Fruit fly (Drosophila melanogaster) ovary, adult (tissue): ENCODE results near the gene hoip.
A peak's percentile ranks its signal among the peaks of the same experiment; 100 is the strongest.

Experiments
- CG17801 ChIP-seq: fragments of 200-800 bp; optimal IDR thresholded peaks from 2 replicates; lab custom pipeline; 2019; ENCODE audit warnings: missing biosample characterization, mild to moderate bottlenecking, missing genetic modification characterization, moderate library complexity; ENCODE audit not compliant: partially characterized antibody

hoip gene

dm6 chr2L:9699615-9700014 is at the start of gene hoip:
Gene hoip, plus strand, starts transcription at chr2L:9699791.
- TF ChIP-seq CG17801 (GFP tag; lab: Kevin White, UChicago): no peak

- TF ChIP-seq CG17801 (GFP tag; lab: Kevin White, UChicago): no peak
Observed at dm6 chr2L:9656300-9656699, 43.3 kb upstream of the hoip start, which contains the start of gene CG33299. Gene CG33299, plus strand, starts transcription at chr2L:9656600.

- TF ChIP-seq CG17801 (GFP tag; lab: Kevin White, UChicago): no peak
Observed at dm6 chr2L:9657269-9658191, 42.1 kb upstream of the hoip start.

- TF ChIP-seq CG17801 (GFP tag; lab: Kevin White, UChicago): no peak
Observed at dm6 chr2L:9660516-9660920, 39.1 kb upstream of the hoip start.

dm6 chr2L:9662977-9663376 is 36.6 kb upstream of the hoip start:
- TF ChIP-seq CG17801 (GFP tag; lab: Kevin White, UChicago): no peak

dm6 chr2L:9669354-9669753 is 30.2 kb upstream of the hoip start:
- no peak for TF ChIP-seq CG17801 (GFP tag; lab: Kevin White, UChicago)

dm6 chr2L:9670909-9671422 is 28.6 kb upstream of the hoip start:
- no peak for TF ChIP-seq CG17801 (GFP tag; lab: Kevin White, UChicago)

- no peak for TF ChIP-seq CG17801 (GFP tag; lab: Kevin White, UChicago)
Observed at dm6 chr2L:9672246-9672645, 27.3 kb upstream of the hoip start.

- no peak for TF ChIP-seq CG17801 (GFP tag; lab: Kevin White, UChicago)
Observed at dm6 chr2L:9673235-9673634, 26.4 kb upstream of the hoip start.

- TF ChIP-seq CG17801 (GFP tag; lab: Kevin White, UChicago): no peak
Observed at dm6 chr2L:9677101-9677500, 22.5 kb upstream of the hoip start.

dm6 chr2L:9679789-9680188 is 19.8 kb upstream of the hoip start:
- TF ChIP-seq CG17801 (GFP tag; lab: Kevin White, UChicago): no peak

dm6 chr2L:9684108-9684507 is 15.5 kb upstream of the hoip start:
- TF ChIP-seq CG17801 (GFP tag; lab: Kevin White, UChicago): peak; percentile 51

dm6 chr2L:9685184-9685583 is 14.4 kb upstream of the hoip start:
- TF ChIP-seq CG17801 (GFP tag; lab: Kevin White, UChicago): no peak

dm6 chr2L:9685993-9686392 is 13.6 kb upstream of the hoip start:
- peak; percentile 14 for TF ChIP-seq CG17801 (GFP tag; lab: Kevin White, UChicago)

dm6 chr2L:9690550-9691197 is 8.9 kb upstream of the hoip start:
- no peak for TF ChIP-seq CG17801 (GFP tag; lab: Kevin White, UChicago)
